Fruit fly (Drosophila melanogaster) whole organism, embryonic: ENCODE measurements around the gene Pp2A-29B.

Experiments
- Awh ChIP-seq: fragments of 200-800 bp; sonication (Bioruptor generic); IDR thresholded peaks from 2 replicates; pipeline ENCODE4, ENCODE4 v1.3.6; 2022; ENCODE audit warnings: missing biosample characterization, missing genetic modification characterization
- B-H2 ChIP-seq: fragments of 200-800 bp; sonication (Bioruptor generic); optimal IDR thresholded peaks from 2 replicates; lab custom pipeline; 2018; ENCODE audit warnings: missing biosample characterization, mild to moderate bottlenecking, missing genetic modification characterization
- BEAF-32 ChIP-seq: fragments of 200-800 bp; sonication (Bioruptor generic); optimal IDR thresholded peaks from 3 replicates; lab custom pipeline; 2017; ENCODE audit warnings: missing biosample characterization, missing genetic modification characterization, mild to moderate bottlenecking, moderate library complexity, missing genetic modification reagents
- Bdp1 ChIP-seq: fragments of 200-800 bp; sonication (Bioruptor generic); optimal IDR thresholded peaks from 3 replicates; lab custom pipeline; 2016; ENCODE audit warnings: missing biosample characterization, missing genetic modification characterization
- BtbVII ChIP-seq: fragments of 200-800 bp; sonication (Bioruptor generic); optimal IDR thresholded peaks from 3 replicates; lab custom pipeline; 2017; ENCODE audit warnings: missing biosample characterization, mild to moderate bottlenecking, missing genetic modification characterization
- C15 ChIP-seq: fragments of 200-800 bp; sonication (Bioruptor generic); IDR thresholded peaks from 3 replicates; pipeline ENCODE4 v1.3.6; 2022; ENCODE audit warnings: missing biosample characterization, missing genetic modification characterization
- CG10654 ChIP-seq: fragments of 200-800 bp; sonication (Bioruptor generic); optimal IDR thresholded peaks from 2 replicates; lab custom pipeline; 2016; ENCODE audit warnings: missing biosample characterization, missing genetic modification characterization
- CG12071 ChIP-seq: fragments of 200-800 bp; sonication (Bioruptor generic); optimal IDR thresholded peaks from 3 replicates; lab custom pipeline; 2018; ENCODE audit warnings: missing biosample characterization, mild to moderate bottlenecking, missing genetic modification characterization
- CG12155 ChIP-seq: fragments of 200-800 bp; sonication (Bioruptor generic); optimal IDR thresholded peaks from 3 replicates; lab custom pipeline; 2016; ENCODE audit warnings: missing biosample characterization, missing genetic modification characterization
- CG12744 ChIP-seq: fragments of 200-800 bp; sonication (Bioruptor generic); optimal IDR thresholded peaks from 2 replicates; lab custom pipeline; 2016; ENCODE audit warnings: missing biosample characterization, missing genetic modification characterization
- CG13624 ChIP-seq: fragments of 200-800 bp; sonication (Bioruptor generic); optimal IDR thresholded peaks from 2 replicates; lab custom pipeline; 2016; ENCODE audit warnings: missing biosample characterization, missing genetic modification characterization
- CG15479 ChIP-seq: fragments of 200-800 bp; sonication (Bioruptor generic); optimal IDR thresholded peaks from 3 replicates; lab custom pipeline; 2019; ENCODE audit warnings: missing biosample characterization, mild to moderate bottlenecking, missing genetic modification characterization, moderate library complexity
- CG16863 ChIP-seq: fragments of 200-800 bp; sonication (Bioruptor generic); optimal IDR thresholded peaks from 3 replicates; lab custom pipeline; 2016; ENCODE audit warnings: missing biosample characterization, missing genetic modification characterization
- CG2889 ChIP-seq: fragments of 200-800 bp; sonication (Bioruptor generic); IDR thresholded peaks from 3 replicates; pipeline ENCODE4 v1.3.6; 2022; ENCODE audit warnings: missing biosample characterization, missing genetic modification characterization
- CG30020 ChIP-seq: fragments of 200-800 bp; optimal IDR thresholded peaks from 2 replicates; lab custom pipeline; 2019; ENCODE audit warnings: missing biosample characterization, mild to moderate bottlenecking, missing genetic modification characterization, moderate library complexity
- CG30431 ChIP-seq: fragments of 200-800 bp; sonication (Bioruptor generic); optimal IDR thresholded peaks from 2 replicates; lab custom pipeline; 2017; ENCODE audit warnings: missing biosample characterization, missing genetic modification characterization
- CG33213 ChIP-seq: fragments of 200-800 bp; sonication (Bioruptor generic); optimal IDR thresholded peaks from 3 replicates; lab custom pipeline; 2016; ENCODE audit warnings: missing biosample characterization, missing genetic modification characterization
- CG3407 ChIP-seq: fragments of 200-800 bp; sonication (Bioruptor generic); optimal IDR thresholded peaks from 2 replicates; lab custom pipeline; 2018; ENCODE audit warnings: missing biosample characterization, mild to moderate bottlenecking, missing genetic modification characterization
- CG5245 ChIP-seq: fragments of 200-800 bp; sonication (Bioruptor generic); optimal IDR thresholded peaks from 3 replicates; lab custom pipeline; 2016; ENCODE audit warnings: missing biosample characterization, missing genetic modification characterization
- CG6272 ChIP-seq: fragments of 200-800 bp; sonication (Bioruptor generic); IDR thresholded peaks from 2 replicates; pipeline ENCODE4 v1.3.6; 2022; ENCODE audit warnings: missing biosample characterization, missing genetic modification characterization
- CG6813 ChIP-seq: fragments of 200-800 bp; sonication (Bioruptor generic); optimal IDR thresholded peaks from 2 replicates; lab custom pipeline; 2017; ENCODE audit warnings: missing biosample characterization, missing genetic modification characterization, mild to moderate bottlenecking, moderate library complexity, missing genetic modification reagents
- Camta ChIP-seq: fragments of 200-800 bp; sonication (Bioruptor generic); optimal IDR thresholded peaks from 2 replicates; lab custom pipeline; 2016; ENCODE audit warnings: missing biosample characterization, missing genetic modification characterization
- Chrac-16 ChIP-seq: fragments of 200-800 bp; sonication (Bioruptor generic); optimal IDR thresholded peaks from 3 replicates; lab custom pipeline; 2016; ENCODE audit warnings: missing biosample characterization, missing genetic modification characterization
- NK7.1 ChIP-seq: fragments of 200-800 bp; sonication (Bioruptor generic); optimal IDR thresholded peaks from 3 replicates; lab custom pipeline; 2016; ENCODE audit warnings: missing biosample characterization, missing genetic modification characterization
- Neu2 ChIP-seq: fragments of 200-800 bp; sonication (Bioruptor generic); optimal IDR thresholded peaks from 3 replicates; lab custom pipeline; 2016; ENCODE audit warnings: missing biosample characterization, missing genetic modification characterization, borderline replicate concordance
- Nf-YC ChIP-seq: fragments of 200-800 bp; optimal IDR thresholded peaks from 3 replicates; lab custom pipeline; 2019; ENCODE audit warnings: missing biosample characterization, mild to moderate bottlenecking, missing genetic modification characterization, moderate library complexity
- Oaz ChIP-seq: fragments of 200-800 bp; sonication (Bioruptor generic); IDR thresholded peaks from 2 replicates; pipeline ENCODE4 v1.3.6; 2022; ENCODE audit warnings: missing biosample characterization, missing genetic modification characterization
- Oli ChIP-seq: fragments of 200-800 bp; sonication (Bioruptor generic); optimal IDR thresholded peaks from 2 replicates; lab custom pipeline; 2018; ENCODE audit warnings: missing biosample characterization, mild to moderate bottlenecking, missing genetic modification characterization, moderate library complexity
- Optix ChIP-seq: fragments of 200-800 bp; sonication (Bioruptor generic); IDR thresholded peaks from 3 replicates; pipeline ENCODE4 v1.3.6; 2022; ENCODE audit warnings: missing biosample characterization, missing genetic modification characterization
- Sox100B ChIP-seq: fragments of 200-800 bp; sonication (Bioruptor generic); optimal IDR thresholded peaks from 3 replicates; lab custom pipeline; 2018; ENCODE audit warnings: missing biosample characterization, mild to moderate bottlenecking, missing genetic modification characterization
- TFAM ChIP-seq: fragments of 200-800 bp; sonication (Bioruptor generic); optimal IDR thresholded peaks from 2 replicates; lab custom pipeline; 2017; ENCODE audit warnings: missing biosample characterization, missing genetic modification characterization, inconsistent platforms
- cg ChIP-seq: fragments of 200-800 bp; sonication (Bioruptor generic); optimal IDR thresholded peaks from 3 replicates; lab custom pipeline; 2019; ENCODE audit warnings: missing biosample characterization, mild to moderate bottlenecking, missing genetic modification characterization, moderate library complexity
- croc ChIP-seq: fragments of 200-800 bp; sonication (Bioruptor generic); conservative IDR thresholded peaks from 3 replicates; pipeline ENCODE4 v1.3.6; 2022; ENCODE audit warnings: missing biosample characterization, missing genetic modification characterization
- dati ChIP-seq: fragments of 200-800 bp; sonication (Bioruptor generic); IDR thresholded peaks from 2 replicates; pipeline ENCODE4 v1.3.6; 2022; ENCODE audit warnings: missing biosample characterization, missing genetic modification characterization
- eve ChIP-seq, 2 experiments: fragments of >200 bp; optimal IDR thresholded peaks; 2 replicates each; lab custom pipeline; 2017; ENCODE audit warnings: missing biosample characterization in 2 of 2, missing genetic modification characterization in 2 of 2
- exex ChIP-seq: fragments of 200-800 bp; sonication (Bioruptor generic); optimal IDR thresholded peaks from 4 replicates; lab custom pipeline; 2018; ENCODE audit warnings: missing biosample characterization, mild to moderate bottlenecking, missing genetic modification characterization, moderate library complexity
- grn ChIP-seq: fragments of 200-800 bp; sonication (Bioruptor generic); optimal IDR thresholded peaks from 3 replicates; lab custom pipeline; 2017; ENCODE audit warnings: missing biosample characterization, missing genetic modification characterization
- kay ChIP-seq: fragments of 200-800 bp; sonication (Bioruptor generic); optimal IDR thresholded peaks from 2 replicates; lab custom pipeline; 2016; ENCODE audit warnings: missing biosample characterization, missing genetic modification characterization
- lbe ChIP-seq: fragments of 200-800 bp; sonication (Bioruptor generic); optimal IDR thresholded peaks from 2 replicates; lab custom pipeline; 2016; ENCODE audit warnings: missing biosample characterization, mild to moderate bottlenecking, missing genetic modification characterization
- nerfin-1 ChIP-seq: fragments of 200-800 bp; sonication (Bioruptor generic); optimal IDR thresholded peaks from 3 replicates; lab custom pipeline; 2019; ENCODE audit warnings: missing biosample characterization, mild to moderate bottlenecking, missing genetic modification characterization, moderate library complexity
- odd ChIP-seq: fragments of 200-800 bp; sonication (Bioruptor generic); optimal IDR thresholded peaks from 2 replicates; lab custom pipeline; 2017; ENCODE audit warnings: missing biosample characterization, mild to moderate bottlenecking, missing genetic modification characterization
- otp ChIP-seq: fragments of 200-800 bp; sonication (Bioruptor generic); IDR thresholded peaks from 3 replicates; pipeline ENCODE4, ENCODE4 v1.3.6; 2022; ENCODE audit warnings: missing biosample characterization, missing genetic modification characterization
- psq ChIP-seq: fragments of 200-800 bp; sonication (Bioruptor generic); optimal IDR thresholded peaks from 2 replicates; lab custom pipeline; 2017; ENCODE audit warnings: missing biosample characterization, missing genetic modification characterization
- ro ChIP-seq: fragments of 200-800 bp; sonication (Bioruptor generic); IDR thresholded peaks from 2 replicates; pipeline ENCODE4 v1.3.6; 2022; ENCODE audit warnings: missing biosample characterization, missing genetic modification characterization
- stwl ChIP-seq: fragments of 200-800 bp; sonication (Bioruptor generic); optimal IDR thresholded peaks from 3 replicates; lab custom pipeline; 2018; ENCODE audit warnings: missing biosample characterization, mild to moderate bottlenecking, missing genetic modification characterization, moderate library complexity
- tap ChIP-seq: fragments of 200-800 bp; optimal IDR thresholded peaks from 3 replicates; lab custom pipeline; 2019; ENCODE audit warnings: missing biosample characterization, mild to moderate bottlenecking, missing genetic modification characterization, moderate library complexity
- trem ChIP-seq: fragments of 200-800 bp; optimal IDR thresholded peaks from 3 replicates; lab custom pipeline; 2019; ENCODE audit warnings: missing biosample characterization, mild to moderate bottlenecking, missing genetic modification characterization, moderate library complexity
- zfh1 ChIP-seq: fragments of 200-800 bp; sonication (Bioruptor generic); IDR thresholded peaks from 3 replicates; pipeline ENCODE4 v1.3.6; 2022; ENCODE audit warnings: missing biosample characterization, missing genetic modification characterization
- zfh2 ChIP-seq: fragments of 200-800 bp; sonication (Bioruptor generic); optimal IDR thresholded peaks from 2 replicates; lab custom pipeline; 2016; ENCODE audit warnings: missing biosample characterization, missing genetic modification characterization

Pp2A-29B gene

dm6 chr2L:8370364-8371326 lies 4.8 kb downstream of the Pp2A-29B start, which contains the start of gene CG17292 (continued):
- TF ChIP-seq croc (GFP tag; lab: Robert Waterston, UW) (no peak), TFAM (GFP tag; lab: Kevin White, UChicago) (no peak), psq (no peak), CG5245 (no peak), stwl (peak; percentile 62), CG33213 (GFP tag; lab: Kevin White, UChicago) (peak; percentile 41), Sox100B (GFP tag; lab: Kevin White, UChicago) (peak; percentile 5), eve (GFP tag; optimal IDR thresholded peaks at IDR 0.05; lab: Kevin White, UChicago) (no peak), tap (tag; lab: Kevin White, UChicago) (peak; percentile 24), NK7.1 (GFP tag; lab: Kevin White, UChicago) (peak; percentile 21), Camta (no peak), Chrac-16 (GFP tag; lab: Kevin White, UChicago) (no peak), CG16863 (GFP tag; lab: Kevin White, UChicago) (peak; percentile 6), otp (GFP tag; lab: Robert Waterston, UW) (peak; percentile 59; the same call in 1 of the 3 replicates), CG30431 (GFP tag; lab: Kevin White, UChicago) (no peak), trem (tag; lab: Kevin White, UChicago) (no peak), lbe (no peak), cg (GFP tag; lab: Kevin White, UChicago) (peak; percentile 51), CG13624 (GFP tag; lab: Kevin White, UChicago) (peak; percentile 69), CG10654 (no peak), Oli (no peak), ro (GFP tag; lab: Robert Waterston, UW) (no peak), odd (peak; percentile 22), CG3407 (GFP tag; lab: Kevin White, UChicago) (peak; percentile 51), zfh1 (GFP tag; lab: Robert Waterston, UW) (peak; percentile 49; the same call in 1 of the 3 replicates), CG15479 (GFP tag; lab: Kevin White, UChicago) (no peak), CG12155 (GFP tag; lab: Kevin White, UChicago) (peak; percentile 99), CG30020 (no peak), exex (tag; lab: Kevin White, UChicago) (peak; percentile 94), kay (no peak), grn (GFP tag; lab: Kevin White, UChicago) (peak; percentile 17), B-H2 (GFP tag; lab: Kevin White, UChicago) (peak; percentile 74), Oaz (GFP tag; lab: Robert Waterston, UW) (peak; percentile 24; the same call in 1 of the 2 replicates), Optix (peak; percentile 62; the same call in 2 of the 3 replicates), zfh2 (GFP tag; lab: Kevin White, UChicago) (peak; percentile 1), Nf-YC (peak; percentile 97), dati (GFP tag; lab: Robert Waterston, UW) (0 out of 2 replicates have a peak, but pooled peaks have one; percentile 9), CG2889 (no peak), C15 (GFP tag; lab: Robert Waterston, UW) (no peak), Awh (peak; percentile 77; the same call in 1 of the 2 replicates), BEAF-32 (GFP tag; lab: Kevin White, UChicago) (peak; percentile 82), Neu2 (GFP tag; lab: Kevin White, UChicago) (no peak), CG6813 (peak; percentile 17), CG12071 (GFP tag; lab: Kevin White, UChicago) (peak; percentile 64), Bdp1 (no peak), CG6272 (GFP tag; lab: Robert Waterston, UW) (peak; percentile 49), BtbVII (peak; percentile 58), nerfin-1 (no peak), CG12744 (GFP tag; lab: Kevin White, UChicago) (no peak)
